Worm (Caenorhabditis elegans): Measurements from ENCODE around the gene R01H2.7.
A peak's percentile ranks its signal among the peaks of the same experiment; 100 is the strongest.

R01H2.7 gene

DNA sequence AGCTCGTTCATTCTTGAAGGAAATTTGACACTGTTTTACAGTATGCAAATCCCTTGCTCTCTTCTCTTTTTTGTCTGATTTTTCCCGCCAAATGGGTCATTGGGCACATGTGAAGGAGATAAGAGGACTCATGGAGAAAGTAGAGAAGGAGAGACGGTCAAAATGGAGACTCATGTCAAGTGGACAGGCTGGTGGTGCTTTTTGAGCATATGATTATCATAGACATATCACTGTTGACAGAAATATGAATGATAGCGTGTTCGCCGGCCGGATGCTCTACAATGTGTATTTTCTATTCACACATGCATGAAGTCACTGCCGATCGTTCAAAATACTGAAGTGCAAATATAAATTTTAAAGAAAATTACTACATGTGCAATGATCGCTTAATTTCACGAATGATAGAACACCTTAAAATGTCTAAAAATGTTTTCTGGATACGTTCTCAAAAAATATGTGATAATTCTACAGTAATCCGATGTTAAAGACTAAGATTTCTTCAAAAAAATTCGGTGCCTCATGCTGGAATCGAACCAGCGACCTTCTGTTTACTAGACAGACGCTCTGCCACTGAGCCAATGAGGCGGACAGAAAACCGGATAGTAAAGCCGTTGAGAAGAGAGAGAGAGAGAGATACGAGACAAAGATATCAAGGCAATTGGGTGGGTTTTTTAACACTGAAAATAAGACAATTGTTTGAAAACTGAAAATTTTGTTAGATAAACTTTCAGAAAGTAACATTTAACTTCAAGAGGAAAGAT lies 15.3 kb downstream of the R01H2.7 start:
- TF ChIP-seq hmbx-1 (tag; optimal IDR thresholded peaks at IDR 0.05) (peak; percentile 27), ceh-13 (GFP tag; optimal IDR thresholded peaks at IDR 0.05) (peak; percentile 44), tbx-37 (GFP tag; conservative IDR thresholded peaks at IDR 0.05) (0 out of 2 replicates have a peak, but pooled peaks have one; percentile 41), tra-4 (tag; optimal IDR thresholded peaks at IDR 0.05) (no peak), scrt-1 (GFP tag; IDR thresholded peaks at IDR 0.05) (peak; percentile 50; the same call in 1 of the 2 replicates), ama-1 (optimal IDR thresholded peaks at IDR 0.05) (no peak), aly-1 (tag; optimal IDR thresholded peaks at IDR 0.05) (peak; percentile 4), B0310.2 (tag; optimal IDR thresholded peaks at IDR 0.05) (no peak), ceh-36 (tag; optimal IDR thresholded peaks at IDR 0.05) (peak; percentile 62), flt-1 (GFP tag; IDR thresholded peaks at IDR 0.05) (peak; percentile 71), pes-1 (GFP tag; IDR thresholded peaks at IDR 0.05) (peak; percentile 85), sea-1 (GFP tag; conservative IDR thresholded peaks at IDR 0.05) (peak; percentile 61; the same call in 1 of the 2 replicates), ets-7 (tag; optimal IDR thresholded peaks at IDR 0.05) (no peak), hnd-1 (tag; optimal IDR thresholded peaks at IDR 0.05) (peak; percentile 43), tbx-11 (GFP tag; IDR thresholded peaks at IDR 0.05) (peak; percentile 62), F13C5.2 (tag; optimal IDR thresholded peaks at IDR 0.05) (peak; percentile 14), hmg-4 (GFP tag; optimal IDR thresholded peaks at IDR 0.05) (peak; percentile 62)

DNA sequence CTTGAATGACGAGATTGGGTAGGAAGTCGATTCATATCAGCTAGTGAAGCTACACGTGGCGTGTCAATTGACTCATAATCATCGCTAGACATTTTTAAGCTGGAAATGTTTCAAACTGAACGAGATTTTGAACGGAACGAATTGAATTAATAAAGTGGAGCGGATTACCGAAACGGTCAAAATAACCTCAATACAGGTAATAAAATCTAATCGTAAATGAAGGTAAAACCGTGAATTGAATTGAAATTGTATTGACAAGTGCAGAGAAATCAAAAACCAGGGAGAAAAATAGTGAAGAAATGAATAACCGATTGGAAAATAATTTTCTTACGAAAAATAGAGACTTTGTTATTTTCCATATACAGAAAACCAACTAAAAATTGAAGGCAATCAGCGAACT lies 16.4 kb downstream of the R01H2.7 start, which contains the start of gene cyk-1:
cyk-1 (minus strand) TSS at position 101 of the 400 bp plus-strand sequence.
- TF ChIP-seq ets-7 (tag; optimal IDR thresholded peaks at IDR 0.05) (no peak), hmbx-1 (tag; optimal IDR thresholded peaks at IDR 0.05) (no peak), ceh-13 (GFP tag; optimal IDR thresholded peaks at IDR 0.05) (no peak), tbx-37 (GFP tag; conservative IDR thresholded peaks at IDR 0.05) (no peak), ceh-36 (tag; optimal IDR thresholded peaks at IDR 0.05) (no peak), pes-1 (GFP tag; IDR thresholded peaks at IDR 0.05) (no peak), scrt-1 (GFP tag; IDR thresholded peaks at IDR 0.05) (no peak), sea-1 (GFP tag; conservative IDR thresholded peaks at IDR 0.05) (no peak), F13C5.2 (tag; optimal IDR thresholded peaks at IDR 0.05) (no peak), aly-1 (tag; optimal IDR thresholded peaks at IDR 0.05) (no peak), hnd-1 (tag; optimal IDR thresholded peaks at IDR 0.05) (no peak), tra-4 (tag; optimal IDR thresholded peaks at IDR 0.05) (no peak), ama-1 (optimal IDR thresholded peaks at IDR 0.05) (no peak), flt-1 (GFP tag; IDR thresholded peaks at IDR 0.05) (no peak), hmg-4 (GFP tag; optimal IDR thresholded peaks at IDR 0.05) (no peak), tbx-11 (GFP tag; IDR thresholded peaks at IDR 0.05) (no peak), B0310.2 (tag; optimal IDR thresholded peaks at IDR 0.05) (no peak)

DNA sequence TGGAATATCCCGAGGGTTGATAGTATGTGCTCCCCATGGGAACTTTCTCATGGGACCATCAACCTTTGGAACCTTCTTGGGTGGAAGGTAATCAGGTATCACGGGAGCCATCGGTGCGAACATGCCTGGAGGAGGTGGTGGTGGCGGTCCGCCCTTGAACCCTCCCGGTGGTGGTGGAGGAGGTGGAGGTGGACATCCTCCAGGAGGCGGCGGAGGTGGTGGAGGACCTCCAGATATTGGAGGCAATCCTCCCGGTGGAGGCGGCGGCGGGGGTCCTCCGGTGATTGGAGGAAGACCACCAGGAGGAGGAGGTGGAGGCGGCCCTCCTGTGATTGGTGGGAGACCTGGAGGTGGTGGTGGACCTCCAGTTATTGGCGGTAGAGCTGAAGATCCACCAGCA lies 19.7 kb downstream of the R01H2.7 start:
- TF ChIP-seq F13C5.2 (tag; optimal IDR thresholded peaks at IDR 0.05) (no peak), ceh-13 (GFP tag; optimal IDR thresholded peaks at IDR 0.05) (no peak), tbx-37 (GFP tag; conservative IDR thresholded peaks at IDR 0.05) (no peak), B0310.2 (tag; optimal IDR thresholded peaks at IDR 0.05) (no peak), scrt-1 (GFP tag; IDR thresholded peaks at IDR 0.05) (no peak), hmg-4 (GFP tag; optimal IDR thresholded peaks at IDR 0.05) (no peak), pes-1 (GFP tag; IDR thresholded peaks at IDR 0.05) (no peak), hmbx-1 (tag; optimal IDR thresholded peaks at IDR 0.05) (no peak), tbx-11 (GFP tag; IDR thresholded peaks at IDR 0.05) (no peak), sea-1 (GFP tag; conservative IDR thresholded peaks at IDR 0.05) (no peak), flt-1 (GFP tag; IDR thresholded peaks at IDR 0.05) (no peak), ets-7 (tag; optimal IDR thresholded peaks at IDR 0.05) (no peak), ceh-36 (tag; optimal IDR thresholded peaks at IDR 0.05) (no peak)

ce11 chrIII:7021156-7021637 lies 24.3 kb downstream of the R01H2.7 start, which contains the start of gene rfl-1:
rfl-1 (plus strand) TSS chrIII:7021206.
- TF ChIP-seq ceh-13 (GFP tag; optimal IDR thresholded peaks at IDR 0.05) (no peak), ceh-36 (tag; optimal IDR thresholded peaks at IDR 0.05) (no peak), F13C5.2 (tag; optimal IDR thresholded peaks at IDR 0.05) (no peak), hmbx-1 (tag; optimal IDR thresholded peaks at IDR 0.05) (no peak), tbx-11 (GFP tag; IDR thresholded peaks at IDR 0.05) (no peak), hmg-4 (GFP tag; optimal IDR thresholded peaks at IDR 0.05) (no peak), sea-1 (GFP tag; conservative IDR thresholded peaks at IDR 0.05) (no peak), B0310.2 (tag; optimal IDR thresholded peaks at IDR 0.05) (no peak), pes-1 (GFP tag; IDR thresholded peaks at IDR 0.05) (no peak), hnd-1 (tag; optimal IDR thresholded peaks at IDR 0.05) (no peak), ets-7 (tag; optimal IDR thresholded peaks at IDR 0.05) (no peak)

DNA sequence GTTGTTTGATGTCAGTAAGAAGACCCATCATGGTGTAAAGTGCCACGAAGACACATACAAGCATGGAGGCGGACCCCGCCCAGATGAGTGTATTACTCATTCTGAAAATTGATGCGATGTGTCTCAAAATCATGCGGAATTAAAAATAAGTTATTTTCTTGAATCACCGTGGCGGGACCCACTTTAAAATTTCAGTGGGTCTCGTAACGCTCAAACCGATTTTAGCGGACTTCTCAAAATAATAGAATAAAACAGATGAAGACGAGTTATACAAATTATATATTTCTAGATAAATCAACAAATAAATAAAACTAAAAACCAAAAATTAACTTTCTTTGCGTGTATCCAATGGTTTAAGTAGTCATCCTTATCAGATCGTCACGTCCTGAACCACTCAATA lies 25.0 kb downstream of the R01H2.7 start, which contains the start of gene col-8:
col-8 (minus strand) TSS at position 101 of the 400 bp plus-strand sequence.
- TF ChIP-seq tbx-11 (GFP tag; IDR thresholded peaks at IDR 0.05) (no peak), hmg-4 (GFP tag; optimal IDR thresholded peaks at IDR 0.05) (no peak), tbx-37 (GFP tag; conservative IDR thresholded peaks at IDR 0.05) (no peak), pes-1 (GFP tag; IDR thresholded peaks at IDR 0.05) (no peak), hmbx-1 (tag; optimal IDR thresholded peaks at IDR 0.05) (no peak), flt-1 (GFP tag; IDR thresholded peaks at IDR 0.05) (no peak), F13C5.2 (tag; optimal IDR thresholded peaks at IDR 0.05) (no peak), B0310.2 (tag; optimal IDR thresholded peaks at IDR 0.05) (no peak), sea-1 (GFP tag; conservative IDR thresholded peaks at IDR 0.05) (no peak), ets-7 (tag; optimal IDR thresholded peaks at IDR 0.05) (no peak), scrt-1 (GFP tag; IDR thresholded peaks at IDR 0.05) (no peak), ceh-36 (tag; optimal IDR thresholded peaks at IDR 0.05) (no peak), ceh-13 (GFP tag; optimal IDR thresholded peaks at IDR 0.05) (no peak), hnd-1 (tag; optimal IDR thresholded peaks at IDR 0.05) (no peak)

DNA sequence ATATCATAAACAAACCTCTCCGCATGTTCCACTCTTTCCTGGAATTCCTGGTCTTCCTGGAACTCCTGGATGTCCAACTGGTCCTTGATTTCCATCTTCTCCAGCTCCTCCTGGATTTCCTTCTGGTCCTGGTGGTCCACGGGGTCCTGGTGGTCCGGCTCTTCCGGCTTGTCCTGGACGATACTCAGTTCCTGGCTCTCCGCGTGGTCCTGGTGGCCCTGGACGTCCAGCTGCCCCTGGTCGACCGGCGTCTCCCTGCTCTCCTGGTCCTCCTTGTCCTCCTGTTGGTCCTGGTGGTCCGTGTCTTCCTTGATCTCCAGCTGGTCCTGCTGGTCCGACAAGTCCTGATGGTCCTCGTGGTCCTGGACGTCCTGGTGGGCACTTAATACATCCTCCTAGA lies 25.8 kb downstream of the R01H2.7 start:
- TF ChIP-seq tbx-37 (GFP tag; conservative IDR thresholded peaks at IDR 0.05) = no peak
- TF ChIP-seq tbx-11 (GFP tag; IDR thresholded peaks at IDR 0.05) = no peak
- TF ChIP-seq ama-1 (optimal IDR thresholded peaks at IDR 0.05) = no peak
- no peak for TF ChIP-seq pes-1 (GFP tag; IDR thresholded peaks at IDR 0.05)
- no peak for TF ChIP-seq B0310.2 (tag; optimal IDR thresholded peaks at IDR 0.05)
- TF ChIP-seq hmbx-1 (tag; optimal IDR thresholded peaks at IDR 0.05) = no peak
- no peak for TF ChIP-seq sea-1 (GFP tag; conservative IDR thresholded peaks at IDR 0.05)
- TF ChIP-seq aly-1 (tag; optimal IDR thresholded peaks at IDR 0.05) = no peak
- no peak for TF ChIP-seq hmg-4 (GFP tag; optimal IDR thresholded peaks at IDR 0.05)
- no peak for TF ChIP-seq flt-1 (GFP tag; IDR thresholded peaks at IDR 0.05)
- TF ChIP-seq hnd-1 (tag; optimal IDR thresholded peaks at IDR 0.05) = no peak
- TF ChIP-seq tra-4 (tag; optimal IDR thresholded peaks at IDR 0.05) = no peak
- no peak for TF ChIP-seq F13C5.2 (tag; optimal IDR thresholded peaks at IDR 0.05)
- no peak for TF ChIP-seq ceh-36 (tag; optimal IDR thresholded peaks at IDR 0.05)
- TF ChIP-seq ets-7 (tag; optimal IDR thresholded peaks at IDR 0.05) = no peak
- TF ChIP-seq ceh-13 (GFP tag; optimal IDR thresholded peaks at IDR 0.05) = no peak
- TF ChIP-seq scrt-1 (GFP tag; IDR thresholded peaks at IDR 0.05) = no peak

All from whole organism, early embryonic.